Worm (Caenorhabditis elegans) whole organism, early embryonic: ENCODE data around the gene npr-30.

Experiments used
- B0310.2 ChIP-seq: sonication (generic microtip); optimal IDR thresholded peaks from 2 replicates; lab custom pipeline; 2016; ENCODE audit warnings: mild to moderate bottlenecking, missing genetic modification characterization, missing compliant biosample characterization
- aly-1 ChIP-seq: sonication (generic microtip); optimal IDR thresholded peaks from 2 replicates; lab custom pipeline; 2016; ENCODE audit warnings: missing genetic modification characterization, missing compliant biosample characterization
- ama-1 ChIP-seq: fragments of 150-350 bp; optimal IDR thresholded peaks from 2 replicates; lab custom pipeline; 2014
- ceh-13 ChIP-seq: fragments of 200-800 bp; sonication (Bioruptor generic); optimal IDR thresholded peaks from 2 replicates; lab custom pipeline; 2018; ENCODE audit warnings: mild to moderate bottlenecking, missing genetic modification characterization, missing compliant biosample characterization
- ceh-36 ChIP-seq: sonication (generic microtip); optimal IDR thresholded peaks from 2 replicates; lab custom pipeline; 2016; ENCODE audit warnings: missing genetic modification characterization, inconsistent platforms, missing compliant biosample characterization
- flt-1 ChIP-seq: fragments of 200-800 bp; sonication (Bioruptor generic); IDR thresholded peaks from 2 replicates; pipeline ENCODE4 v1.3.6; 2022; ENCODE audit warnings: missing genetic modification characterization, missing compliant biosample characterization
- hmbx-1 ChIP-seq: sonication (generic microtip); optimal IDR thresholded peaks from 2 replicates; lab custom pipeline; 2016; ENCODE audit warnings: mild to moderate bottlenecking, missing genetic modification characterization, missing compliant biosample characterization
- hmg-4 ChIP-seq: fragments of 200-800 bp; sonication (Bioruptor generic); optimal IDR thresholded peaks from 2 replicates; lab custom pipeline; 2018; ENCODE audit warnings: mild to moderate bottlenecking, missing genetic modification characterization, missing compliant biosample characterization
- pes-1 ChIP-seq: fragments of 200-800 bp; sonication (Bioruptor generic); IDR thresholded peaks from 2 replicates; pipeline ENCODE4 v1.3.6; 2022; ENCODE audit warnings: missing genetic modification reagents, missing genetic modification characterization, missing compliant biosample characterization
- sea-1 ChIP-seq: fragments of 200-800 bp; sonication (Bioruptor generic); conservative IDR thresholded peaks from 2 replicates; pipeline ENCODE4 v1.3.6; 2022; ENCODE audit warnings: missing genetic modification characterization, missing compliant biosample characterization
- tbx-11 ChIP-seq: fragments of 200-800 bp; sonication (Bioruptor generic); IDR thresholded peaks from 2 replicates; pipeline ENCODE4 v1.3.6; 2022; ENCODE audit warnings: missing genetic modification characterization, missing compliant biosample characterization
- tbx-37 ChIP-seq: fragments of 200-800 bp; sonication (Bioruptor generic); conservative IDR thresholded peaks from 2 replicates; pipeline ENCODE4 v1.3.6; 2022; ENCODE audit warnings: missing genetic modification reagents, missing genetic modification characterization, missing compliant biosample characterization
- tra-4 ChIP-seq: sonication (generic microtip); optimal IDR thresholded peaks from 2 replicates; lab custom pipeline; 2017; ENCODE audit warnings: missing genetic modification characterization, missing compliant biosample characterization

ce11 chrIII:19509-19908 is 16.4 kb downstream of the npr-30 start, which contains the start of gene H10E21.4:
- TF ChIP-seq hmg-4 (no peak), tbx-11 (GFP tag; lab: Robert Waterston, UW) (no peak), ama-1 (lab: Kevin White, UChicago) (no peak), hmbx-1 (tag; lab: Kevin White, UChicago) (no peak), ceh-36 (tag; lab: Kevin White, UChicago) (no peak), ceh-13 (no peak), B0310.2 (no peak), pes-1 (GFP tag; lab: Robert Waterston, UW) (no peak), flt-1 (GFP tag; lab: Robert Waterston, UW) (no peak), tra-4 (tag; lab: Kevin White, UChicago) (no peak), tbx-37 (no peak), sea-1 (no peak), aly-1 (no peak)
